Worm (Caenorhabditis elegans): ENCODE data around the gene mltn-11.

ce11 chrV:16621894-16622293, 14.1 kb upstream of the mltn-11 start:
- no peak for TF ChIP-seq him-1 (tag; optimal IDR thresholded peaks at IDR 0.05)
- TF ChIP-seq W03F9.2 (tag; optimal IDR thresholded peaks at IDR 0.05): no peak
- TF ChIP-seq dao-5 (tag; optimal IDR thresholded peaks at IDR 0.05): no peak

Data from whole organism, L4/young adult.